Worm (Caenorhabditis elegans): ENCODE measurements around the gene npr-42.

DNA sequence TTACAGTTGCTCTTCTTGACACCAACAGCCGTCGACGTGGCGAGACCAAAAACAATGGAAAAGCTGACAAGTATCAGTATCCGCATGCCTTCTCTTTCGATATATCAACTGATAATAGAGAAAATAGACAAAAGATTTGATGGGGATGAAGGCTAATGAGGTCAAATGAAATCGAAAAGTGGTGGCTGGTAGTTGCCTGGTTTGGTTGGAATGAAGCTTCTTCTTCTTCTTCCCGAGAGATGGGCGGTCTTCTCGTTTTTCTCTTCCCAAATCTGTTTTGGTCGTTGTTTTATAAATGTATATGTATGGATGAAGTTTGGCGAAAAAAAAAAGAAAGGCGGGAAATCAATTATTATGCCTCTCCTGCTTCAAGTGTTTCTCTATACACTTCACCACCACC lies 5.7 kb downstream of the npr-42 start, which contains the start of gene C01F1.5:
- TF ChIP-seq nhr-28 (tag; optimal IDR thresholded peaks at IDR 0.05): no peak
- TF ChIP-seq ama-1 (optimal IDR thresholded peaks at IDR 0.05): no peak
- no peak for TF ChIP-seq ztf-11 (tag; optimal IDR thresholded peaks at IDR 0.05)
- TF ChIP-seq ZK546.5 (tag; optimal IDR thresholded peaks at IDR 0.05): no peak
- no peak for TF ChIP-seq ceh-44 (GFP tag; IDR thresholded peaks at IDR 0.05)
- no peak for TF ChIP-seq daf-19 (GFP tag; conservative IDR thresholded peaks at IDR 0.05)
- TF ChIP-seq fos-1 (tag; optimal IDR thresholded peaks at IDR 0.05): no peak
